Worm (Caenorhabditis elegans): ENCODE measurements around the gene C56E6.4.

The C56E6.4 gene

DNA sequence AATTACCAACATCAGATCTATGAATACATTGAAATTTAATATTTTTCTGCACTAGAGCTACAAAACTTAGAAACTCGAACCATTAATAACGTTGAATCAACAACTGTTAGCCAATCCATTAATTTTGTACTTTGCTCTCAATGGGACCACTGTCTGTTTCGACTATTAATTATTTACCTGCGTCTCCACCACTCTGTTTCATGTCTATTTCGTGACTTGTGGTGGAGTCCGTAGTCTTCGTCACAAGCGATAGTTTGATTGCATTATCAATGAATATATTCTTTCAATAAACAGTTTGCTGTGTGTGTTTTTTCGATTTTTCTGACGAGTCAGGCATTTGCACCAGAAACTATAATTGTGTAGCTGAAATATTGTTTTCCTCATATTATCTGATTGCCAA is 42.2 kb downstream of the C56E6.4 start:
- TF ChIP-seq unc-62 (GFP tag; optimal IDR thresholded peaks at IDR 0.05) = no peak
- peak; percentile 47 for TF ChIP-seq F13H6.1 (tag; optimal IDR thresholded peaks at IDR 0.05)
- TF ChIP-seq nhr-129 (tag; optimal IDR thresholded peaks at IDR 0.05) = peak; percentile 12
- TF ChIP-seq lsy-2 (tag; optimal IDR thresholded peaks at IDR 0.05) = peak in 1 of 2 experiments; percentile 51
- no peak for TF ChIP-seq Y55F3AM.14 (GFP tag; optimal IDR thresholded peaks at IDR 0.05)
- TF ChIP-seq elt-1 (tag; optimal IDR thresholded peaks at IDR 0.05) = no peak
- TF ChIP-seq crh-2 (tag; optimal IDR thresholded peaks at IDR 0.05) = peak; percentile 36
- peak; percentile 66 for TF ChIP-seq fos-1 (tag; optimal IDR thresholded peaks at IDR 0.05)
- TF ChIP-seq sma-9 (GFP tag; optimal IDR thresholded peaks at IDR 0.05) = peak; percentile 47
- TF ChIP-seq sma-9 (tag; optimal IDR thresholded peaks at IDR 0.05) = no peak
- no peak for TF ChIP-seq lin-11 (tag; optimal IDR thresholded peaks at IDR 0.05)
- no peak for TF ChIP-seq ama-1 (optimal IDR thresholded peaks at IDR 0.05)
- no peak for TF ChIP-seq nhr-11 (tag; optimal IDR thresholded peaks at IDR 0.05)
- no peak for TF ChIP-seq skn-1 (tag; optimal IDR thresholded peaks at IDR 0.05)
- TF ChIP-seq nhr-12 (tag; optimal IDR thresholded peaks at IDR 0.05) = no peak
- TF ChIP-seq ztf-11 (tag; optimal IDR thresholded peaks at IDR 0.05) = no peak
- TF ChIP-seq mab-5 (tag; optimal IDR thresholded peaks at IDR 0.05) = peak; percentile 67
- no peak for TF ChIP-seq nhr-25 (tag; optimal IDR thresholded peaks at IDR 0.05)
- no peak for TF ChIP-seq nhr-21 (tag; optimal IDR thresholded peaks at IDR 0.05)
- no peak for TF ChIP-seq peb-1 (tag; optimal IDR thresholded peaks at IDR 0.05)
- TF ChIP-seq ztf-1 (GFP tag; conservative IDR thresholded peaks at IDR 0.05) = no peak

DNA sequence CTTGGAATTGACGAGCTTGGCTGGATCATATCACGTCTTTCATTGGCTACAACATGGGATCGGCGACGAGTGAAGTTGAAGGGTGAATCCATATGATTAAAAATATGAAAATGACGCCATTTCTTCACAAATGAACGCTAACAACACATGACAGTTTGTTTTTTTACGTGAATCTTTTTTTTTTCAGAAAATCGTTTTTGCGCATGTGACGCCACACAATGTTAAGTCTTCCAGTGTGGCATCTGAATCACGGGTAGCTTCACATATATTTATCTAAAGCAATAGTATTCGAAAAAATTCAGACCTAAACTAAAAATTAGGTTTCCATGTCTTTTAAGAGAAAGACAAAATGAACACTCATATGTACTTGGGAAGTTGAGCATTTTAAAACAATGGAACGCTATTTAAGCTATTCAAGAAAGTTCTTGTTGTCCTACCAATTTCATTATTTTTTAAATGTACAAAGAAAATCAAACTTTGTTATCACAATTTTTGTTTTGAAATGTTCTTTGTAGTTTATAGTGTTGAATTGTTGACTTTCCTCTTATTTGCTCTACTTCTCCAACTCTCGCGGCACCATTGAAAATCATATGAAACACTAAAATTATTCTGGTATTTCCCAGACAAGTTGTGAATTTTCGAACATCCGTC is 43.5 kb downstream of the C56E6.4 start, which contains the start of the genes lido-16 and plpp-1.2:
Gene lido-16 (minus strand): TSS at position 101 of the 651 bp plus-strand sequence.
Gene plpp-1.2 (plus strand): TSS at position 601 of the 651 bp plus-strand sequence.
- TF ChIP-seq ama-1 (optimal IDR thresholded peaks at IDR 0.05) = no peak
- no peak for TF ChIP-seq nhr-10 (tag; optimal IDR thresholded peaks at IDR 0.05)
- TF ChIP-seq ztf-4 (tag; optimal IDR thresholded peaks at IDR 0.05) = no peak
- TF ChIP-seq dmd-4 (tag; optimal IDR thresholded peaks at IDR 0.05) = no peak
- TF ChIP-seq sma-3 (GFP tag; optimal IDR thresholded peaks at IDR 0.05) = no peak
- TF ChIP-seq fos-1 (tag; optimal IDR thresholded peaks at IDR 0.05) = no peak
- TF ChIP-seq nhr-12 (tag; optimal IDR thresholded peaks at IDR 0.05) = no peak
- TF ChIP-seq nhr-21 (tag; optimal IDR thresholded peaks at IDR 0.05) = no peak

DNA sequence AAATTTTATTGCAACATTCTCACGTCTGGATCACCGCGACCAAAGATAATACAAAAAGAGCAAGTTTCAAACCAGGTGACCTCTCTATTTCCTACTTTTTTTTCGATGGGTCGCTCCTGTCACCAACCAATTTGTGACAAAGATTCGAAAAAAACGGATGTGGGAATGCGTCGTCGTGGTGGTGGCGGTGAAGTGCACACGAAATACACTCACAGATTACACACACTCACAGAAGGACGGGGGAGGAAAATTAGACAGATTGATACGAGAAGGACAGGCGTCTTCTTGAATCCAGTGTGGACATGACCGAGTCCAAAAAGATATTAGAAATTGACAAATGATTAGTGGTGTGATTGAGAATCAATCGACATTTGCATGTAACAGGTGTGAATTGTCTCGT is 45.8 kb downstream of the C56E6.4 start:
- TF ChIP-seq unc-39 (tag; optimal IDR thresholded peaks at IDR 0.05) (no peak), crh-2 (tag; optimal IDR thresholded peaks at IDR 0.05) (no peak), blmp-1 (tag; optimal IDR thresholded peaks at IDR 0.05; ENCODE audit: insufficient read depth) (no peak), elt-1 (tag; optimal IDR thresholded peaks at IDR 0.05) (no peak), snpc-4 (tag; optimal IDR thresholded peaks at IDR 0.05) (no peak), ZK546.5 (tag; optimal IDR thresholded peaks at IDR 0.05) (no peak), F13H6.1 (tag; optimal IDR thresholded peaks at IDR 0.05) (no peak), zag-1 (tag; optimal IDR thresholded peaks at IDR 0.05) (no peak), nhr-129 (tag; optimal IDR thresholded peaks at IDR 0.05) (no peak), R02D3.7 (tag; optimal IDR thresholded peaks at IDR 0.05) (no peak), unc-62 (GFP tag; optimal IDR thresholded peaks at IDR 0.05) (no peak), alr-1 (tag; optimal IDR thresholded peaks at IDR 0.05) (no peak), unc-55 (GFP tag; optimal IDR thresholded peaks at IDR 0.05) (no peak), fos-1 (tag; optimal IDR thresholded peaks at IDR 0.05) (no peak), ceh-16 (tag; optimal IDR thresholded peaks at IDR 0.05) (no peak)

DNA sequence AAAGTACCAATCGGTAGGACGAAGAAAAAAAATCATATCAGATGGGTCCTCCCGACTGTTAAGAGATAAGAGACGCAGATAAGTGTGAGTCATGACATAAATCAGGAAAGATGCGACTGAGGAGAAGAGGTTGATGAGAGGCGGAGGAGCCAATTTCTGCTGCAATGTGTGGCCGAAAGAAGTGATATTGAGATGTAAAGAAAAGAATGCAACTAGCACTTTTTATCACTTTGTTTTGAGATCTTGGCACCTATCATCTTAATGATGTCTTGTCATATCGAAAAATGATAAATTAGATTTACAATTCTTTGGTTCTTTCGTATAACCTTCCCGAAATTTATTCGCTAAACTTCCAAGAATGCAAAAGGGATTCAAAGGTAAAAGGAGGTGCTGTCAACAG is 46.4 kb downstream of the C56E6.4 start, which contains the start of gene del-10:
Gene del-10 (minus strand): TSS at position 24 of the 400 bp plus-strand sequence.
- TF ChIP-seq nhr-21 (tag; optimal IDR thresholded peaks at IDR 0.05) (no peak), sma-9 (GFP tag; optimal IDR thresholded peaks at IDR 0.05) (peak; percentile 27), sma-9 (tag; optimal IDR thresholded peaks at IDR 0.05) (no peak), F13H6.1 (tag; optimal IDR thresholded peaks at IDR 0.05) (peak; percentile 0), lsy-2 (tag; optimal IDR thresholded peaks at IDR 0.05) (no peak)

DNA sequence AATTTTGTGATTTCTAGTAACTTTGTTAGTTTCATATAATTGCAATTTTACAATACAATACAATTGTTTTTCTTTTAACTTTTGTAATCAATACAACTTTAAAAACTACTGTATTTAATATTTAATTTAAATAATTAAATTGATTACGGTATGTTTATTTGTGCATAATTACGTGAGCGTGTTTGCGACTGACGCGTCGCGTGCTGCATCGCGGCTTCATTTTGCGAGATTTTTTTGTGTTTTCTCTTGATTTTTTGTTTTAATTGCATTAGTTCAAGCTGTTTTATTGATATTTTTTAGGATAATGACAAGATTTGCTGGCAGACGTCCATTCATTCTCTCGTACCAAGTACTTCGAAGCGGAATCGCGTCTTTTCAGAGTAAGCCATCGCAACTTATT is 51.9 kb downstream of the C56E6.4 start, which contains the start of gene T28D9.4:
Gene T28D9.4 (plus strand): TSS at position 301 of the 400 bp plus-strand sequence.
- TF ChIP-seq ceh-16 (tag; optimal IDR thresholded peaks at IDR 0.05) = no peak
- no peak for TF ChIP-seq R02D3.7 (tag; optimal IDR thresholded peaks at IDR 0.05)
- TF ChIP-seq blmp-1 (tag; optimal IDR thresholded peaks at IDR 0.05; ENCODE audit: insufficient read depth) = no peak
